Comparison of ENCODE assay signal across 4 fruit fly cellular contexts in genomic region chr3R:25064907-25065841, dm6.
TF ChIP-seq lines count a peak whose summit lies in the region.

TSS of gene veli (minus strand) at chr3R:25065591.
TSS of gene PQBP1 (plus strand) at chr3R:25065791.

- no peak for TF ChIP-seq CTCF in whole organism, embryonic (GFP tag; optimal IDR thresholded peaks at IDR 0.05; lab: Kevin White, UChicago)

TF ChIP-seq in whole organism, adult, 20 proteins besides CTCF, POLR2A, EP300 and RAD21:
- TF ChIP-seq CG14711 (tag; optimal IDR thresholded peaks at IDR 0.05; lab: Kevin White, UChicago) (peak; percentile 18), tj (GFP tag; optimal IDR thresholded peaks at IDR 0.05; lab: Kevin White, UChicago) (no peak)

TF ChIP-seq in whole organism, embryonic, 481 proteins besides CTCF, POLR2A, EP300 and RAD21 (continues in another document):
- TF ChIP-seq Myb (GFP tag; optimal IDR thresholded peaks at IDR 0.05; lab: Kevin White, UChicago) (no peak), pnt (GFP tag; optimal IDR thresholded peaks at IDR 0.05; lab: Kevin White, UChicago) (no peak), Hr3 (GFP tag; optimal IDR thresholded peaks at IDR 0.05; lab: Kevin White, UChicago) (no peak), run (tag; optimal IDR thresholded peaks at IDR 0.05; lab: Kevin White, UChicago) (no peak), CG9797 (GFP tag; optimal IDR thresholded peaks at IDR 0.05; lab: Kevin White, UChicago) (peak; percentile 51), PHDP (tag; optimal IDR thresholded peaks at IDR 0.05; lab: Kevin White, UChicago) (peak; percentile 37), CG11456 (GFP tag; IDR thresholded peaks at IDR 0.05; lab: Robert Waterston, UW) (no peak), CG12769 (tag; optimal IDR thresholded peaks at IDR 0.05; lab: Kevin White, UChicago) (no peak), CG14710 (tag; optimal IDR thresholded peaks at IDR 0.05; lab: Kevin White, UChicago) (peak; percentile 50), gfzf (GFP tag; optimal IDR thresholded peaks at IDR 0.05; lab: Kevin White, UChicago) (peak; percentile 52), trem (tag; optimal IDR thresholded peaks at IDR 0.05; lab: Kevin White, UChicago) (peak; percentile 85), CG7928 (GFP tag; optimal IDR thresholded peaks at IDR 0.05; lab: Kevin White, UChicago) (no peak), lov (optimal IDR thresholded peaks at IDR 0.05; lab: Kevin White, UChicago) (no peak), lov (GFP tag; IDR thresholded peaks at IDR 0.05; lab: Robert Waterston, UW) (no peak), bigmax (GFP tag; optimal IDR thresholded peaks at IDR 0.05; lab: Kevin White, UChicago) (no peak), Dbx (GFP tag; IDR thresholded peaks at IDR 0.05; lab: Robert Waterston, UW) (no peak), CG30020 (tag; optimal IDR thresholded peaks at IDR 0.05; lab: Kevin White, UChicago) (peak; percentile 50), CG17612 (GFP tag; IDR thresholded peaks at IDR 0.05; lab: Robert Waterston, UW) (no peak), MBD-R2 (GFP tag; IDR thresholded peaks at IDR 0.05; lab: Robert Waterston, UW) (peak; percentile 41), pzg (GFP tag; optimal IDR thresholded peaks at IDR 0.05; lab: Kevin White, UChicago) (peak; percentile 20), z (GFP tag; IDR thresholded peaks at IDR 0.05; lab: Robert Waterston, UW) (no peak), ap (GFP tag; IDR thresholded peaks at IDR 0.05; lab: Robert Waterston, UW) (no peak), usp (GFP tag; optimal IDR thresholded peaks at IDR 0.05; lab: Kevin White, UChicago) (no peak), fd3F (GFP tag; optimal IDR thresholded peaks at IDR 0.05; lab: Kevin White, UChicago) (no peak), BEAF-32 (GFP tag; optimal IDR thresholded peaks at IDR 0.05; lab: Kevin White, UChicago) (peak; percentile 4), Mad (GFP tag; optimal IDR thresholded peaks at IDR 0.05; lab: Kevin White, UChicago) (no peak), Hr39 (optimal IDR thresholded peaks at IDR 0.05; lab: Kevin White, UChicago) (no peak), stwl (tag; optimal IDR thresholded peaks at IDR 0.05; lab: Kevin White, UChicago) (peak; percentile 36), sens-2 (GFP tag; IDR thresholded peaks at IDR 0.05; lab: Robert Waterston, UW) (no peak), Bdp1 (GFP tag; optimal IDR thresholded peaks at IDR 0.05; lab: Kevin White, UChicago) (no peak), wek (GFP tag; optimal IDR thresholded peaks at IDR 0.05; lab: Kevin White, UChicago) (no peak), corto (GFP tag; optimal IDR thresholded peaks at IDR 0.05; lab: Kevin White, UChicago) (no peak)

TF ChIP-seq in whole organism, prepupa, 60 proteins besides CTCF, POLR2A, EP300 and RAD21:
- TF ChIP-seq CG3919 (GFP tag; optimal IDR thresholded peaks at IDR 0.05; lab: Kevin White, UChicago) (no peak), CG16779 (tag; optimal IDR thresholded peaks at IDR 0.05; lab: Kevin White, UChicago) (no peak), Smox (GFP tag; optimal IDR thresholded peaks at IDR 0.05; lab: Kevin White, UChicago) (no peak), fd85E (GFP tag; optimal IDR thresholded peaks at IDR 0.05; lab: Kevin White, UChicago) (no peak), fkh (GFP tag; optimal IDR thresholded peaks at IDR 0.05; lab: Kevin White, UChicago) (peak; percentile 45)

TF ChIP-seq in whole organism, wandering third instar larva, 38 proteins besides CTCF, POLR2A, EP300 and RAD21:
- no peak for TF ChIP-seq fru (GFP tag; optimal IDR thresholded peaks at IDR 0.05; lab: Kevin White, UChicago)
- TF ChIP-seq Rel (GFP tag; optimal IDR thresholded peaks at IDR 0.05; lab: Kevin White, UChicago) = no peak
- TF ChIP-seq Rel (tag; optimal IDR thresholded peaks at IDR 0.05; lab: Kevin White, UChicago) = peak; percentile 95
TF ChIP-seq in whole organism, wandering third instar larva: peak in this region for 1.
